Worm (Caenorhabditis elegans): ENCODE measurements around the gene srh-20.

DNA sequence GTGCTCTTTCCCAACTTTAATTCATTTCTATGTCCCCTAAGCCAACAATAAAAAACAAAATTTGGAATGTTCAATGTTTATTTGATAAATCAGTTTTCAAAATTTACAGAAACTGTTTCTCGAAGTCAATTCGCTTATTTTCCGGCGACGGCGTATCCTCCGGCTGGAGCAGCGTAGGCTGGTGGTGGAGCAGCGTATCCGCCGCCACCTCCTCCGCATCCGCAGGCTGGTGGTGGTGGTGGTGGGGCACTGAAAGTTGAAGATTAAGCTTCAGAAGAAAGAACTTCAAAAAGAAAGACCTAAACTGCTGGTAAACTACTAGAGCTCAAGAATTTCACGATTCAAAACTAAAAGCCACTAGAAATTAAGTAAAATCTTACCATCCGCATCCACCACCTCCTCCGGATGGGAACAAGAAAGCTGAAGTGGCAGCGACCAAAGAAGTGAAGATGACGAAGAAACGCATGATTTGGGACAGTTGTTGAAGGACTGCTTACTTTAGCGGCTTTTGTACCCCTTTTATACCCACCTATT lies 6.6 kb upstream of the srh-20 start, which contains the start of gene C02E7.7:
- TF ChIP-seq nhr-2 (tag; optimal IDR thresholded peaks at IDR 0.05) (no peak), M03D4.4 (tag; optimal IDR thresholded peaks at IDR 0.05) (no peak)

All from whole organism, mixed stage, embryonic.